Fruit fly (Drosophila melanogaster) whole organism: Measurements from ENCODE around the gene CG5326.

Experiments used
- CG8478 ChIP-seq: fragments of >200 bp; optimal IDR thresholded peaks from 2 replicates; lab custom pipeline; 2018; ENCODE audit warnings: inconsistent platforms
- Dll ChIP-seq: fragments of >200 bp; optimal IDR thresholded peaks from 2 replicates; lab custom pipeline; 2017
- EcR ChIP-seq, 2 experiments: fragments of >200 bp; optimal IDR thresholded peaks; 2 replicates each; lab custom pipeline; 2017; ENCODE audit warnings: missing biosample characterization in 2 of 2, missing genetic modification characterization in 2 of 2, missing genetic modification reagents in 2 of 2
- pan ChIP-seq: fragments of >200 bp; optimal IDR thresholded peaks from 2 replicates; lab custom pipeline; 2017
- psq ChIP-seq: fragments of >200 bp; optimal IDR thresholded peaks from 2 replicates; lab custom pipeline; 2017
- usp ChIP-seq: fragments of >200 bp; optimal IDR thresholded peaks from 2 replicates; lab custom pipeline; 2017; ENCODE audit warnings: missing biosample characterization, missing genetic modification characterization, mixed read lengths

DNA sequence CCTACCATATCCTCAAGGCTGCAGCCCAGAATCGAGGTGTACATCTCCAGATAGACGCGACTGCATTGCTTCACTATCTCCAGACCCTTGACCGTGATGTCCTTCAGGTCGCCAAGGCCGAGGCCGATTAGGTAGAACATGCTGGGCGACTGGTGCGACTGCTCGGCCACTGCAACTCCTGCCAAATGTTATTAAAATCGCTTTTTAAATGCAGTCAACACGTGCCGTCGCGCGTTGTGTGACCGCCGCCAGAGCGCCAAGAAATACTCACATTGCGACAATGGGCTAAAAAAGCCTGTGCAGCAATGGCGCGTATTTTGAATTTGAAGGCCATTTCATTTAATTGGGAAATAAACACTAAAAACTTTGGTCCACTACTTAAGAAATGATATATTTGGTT lies 43.3 kb upstream of the CG5326 start, which contains the start of gene Dph5:
- TF ChIP-seq CG8478 (lab: Kevin White, UChicago), result no peak
- TF ChIP-seq pan (lab: Kevin White, UChicago), result no peak
- no peak for TF ChIP-seq usp (GFP tag; lab: Kevin White, UChicago)
- TF ChIP-seq psq (lab: Kevin White, UChicago), result no peak
- TF ChIP-seq EcR (GFP tag; optimal IDR thresholded peaks at IDR 0.05; lab: Kevin White, UChicago), result no peak
- no peak for TF ChIP-seq Dll (lab: Kevin White, UChicago)
